Worm (Caenorhabditis elegans) whole organism, L1 larva: Measurements from ENCODE around the gene smcr-8.

Experiments
- ceh-8 ChIP-seq: fragments of 200-800 bp; sonication (Bioruptor generic); optimal IDR thresholded peaks from 2 replicates; lab custom pipeline; 2018; ENCODE audit warnings: mild to moderate bottlenecking, missing genetic modification characterization, moderate library complexity, missing compliant biosample characterization
- elt-2 ChIP-seq: sonication (generic microtip); optimal IDR thresholded peaks from 2 replicates; lab custom pipeline; 2016; ENCODE audit warnings: missing genetic modification characterization, mild to moderate bottlenecking, inconsistent platforms, missing compliant biosample characterization, missing genetic modification reagents
- jun-1 ChIP-seq: fragments of 150-350 bp; optimal IDR thresholded peaks from 2 replicates; lab custom pipeline; 2014; ENCODE audit warnings: missing biosample characterization, missing genetic modification reagents, missing genetic modification characterization
- lin-15B ChIP-seq: fragments of 150-350 bp; sonication (generic microtip); optimal IDR thresholded peaks from 3 replicates; lab custom pipeline; 2014; ENCODE audit warnings: missing biosample characterization, missing genetic modification characterization
- nhr-237 ChIP-seq: fragments of 150-350 bp; optimal IDR thresholded peaks from 2 replicates; lab custom pipeline; 2014; ENCODE audit warnings: missing biosample characterization, missing genetic modification characterization
- nhr-28 ChIP-seq: fragments of 150-350 bp; optimal IDR thresholded peaks from 2 replicates; lab custom pipeline; 2014; ENCODE audit warnings: missing biosample characterization, missing genetic modification characterization
- nhr-76 ChIP-seq: sonication (generic microtip); optimal IDR thresholded peaks from 2 replicates; lab custom pipeline; 2017; ENCODE audit warnings: missing biosample characterization, missing genetic modification characterization
- nhr-85 ChIP-seq: sonication (generic microtip); peaks from one replicate; lab custom pipeline; 2016; ENCODE audit warnings: missing genetic modification characterization, inconsistent platforms, missing compliant biosample characterization
- pqm-1 ChIP-seq: sonication (generic microtip); optimal IDR thresholded peaks from 3 replicates; lab custom pipeline; 2017; ENCODE audit warnings: missing biosample characterization, missing genetic modification characterization
- snpc-4 ChIP-seq: fragments of 150-350 bp; optimal IDR thresholded peaks from 2 replicates; lab custom pipeline; 2014; ENCODE audit warnings: missing biosample characterization, missing genetic modification characterization
- tbx-2 ChIP-seq: sonication (generic microtip); optimal IDR thresholded peaks from 2 replicates; lab custom pipeline; 2016; ENCODE audit warnings: missing genetic modification characterization, missing compliant biosample characterization
- unc-130 ChIP-seq: fragments of 150-350 bp; optimal IDR thresholded peaks from 2 replicates; lab custom pipeline; 2017; ENCODE audit warnings: missing biosample characterization, missing genetic modification characterization, inconsistent platforms
- ztf-11 ChIP-seq, 2 experiments: sonication (generic microtip); optimal IDR thresholded peaks; 2 replicates each; lab custom pipeline; 2016 to 2017; ENCODE audit warnings: missing genetic modification characterization in 2 of 2, missing biosample characterization in 1 of 2, missing compliant biosample characterization in 1 of 2

DNA sequence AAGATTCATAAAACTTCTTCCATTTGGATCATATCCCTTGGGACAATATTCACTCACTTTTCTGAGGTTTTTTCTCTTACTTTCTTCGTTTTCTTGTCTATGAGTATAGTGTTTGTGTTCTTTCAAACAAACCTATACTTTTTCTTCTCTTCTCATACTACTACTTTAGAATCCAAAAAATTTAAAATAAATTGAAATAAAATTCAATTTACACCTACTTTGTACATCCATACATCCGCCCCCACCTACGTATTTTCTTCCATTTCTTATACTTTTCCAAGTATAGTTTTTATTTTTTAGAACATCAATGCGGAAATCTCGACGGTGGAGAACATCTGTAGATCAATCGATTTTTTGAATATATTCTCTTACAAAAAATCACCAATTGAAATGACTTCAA is 33.9 kb upstream of the smcr-8 start, which contains the start of gene nca-2:
- TF ChIP-seq jun-1 (tag; lab: Kevin White, UChicago) (no peak), nhr-237 (tag; lab: Kevin White, UChicago) (no peak), ztf-11 (tag; optimal IDR thresholded peaks at IDR 0.05; lab: Kevin White, UChicago) (no peak), nhr-28 (no peak), elt-2 (tag; lab: Kevin White, UChicago) (no peak), ceh-8 (GFP tag; lab: Kevin White, UChicago) (no peak), unc-130 (no peak), nhr-85 (no peak), tbx-2 (tag; lab: Kevin White, UChicago) (no peak), lin-15B (no peak), pqm-1 (tag; lab: Kevin White, UChicago) (no peak), snpc-4 (tag; lab: Kevin White, UChicago) (no peak), nhr-76 (tag; lab: Kevin White, UChicago) (no peak)
